Worm (Caenorhabditis elegans): Measurements from ENCODE around the gene tag-196.
"Not testable (repeated sequence)": the region's sequence is repeated elsewhere in the genome, so short reads cannot be mapped to it uniquely, and the experiment has no call there.

The tag-196 gene

ce11 chrV:8569841-8570361 is 24.8 kb upstream of the tag-196 start, which contains the start of the genes F25G6.9 and symk-1:
Gene F25G6.9 (minus strand): TSS chrV:8570000.
Gene symk-1 (plus strand): TSS chrV:8570311.
- no peak for TF ChIP-seq ceh-13 (GFP tag; optimal IDR thresholded peaks at IDR 0.05)
- TF ChIP-seq pes-1 (GFP tag; IDR thresholded peaks at IDR 0.05) = no peak
- no peak for TF ChIP-seq ceh-36 (tag; optimal IDR thresholded peaks at IDR 0.05)
- no peak for TF ChIP-seq flt-1 (GFP tag; IDR thresholded peaks at IDR 0.05)
- TF ChIP-seq tbx-11 (GFP tag; IDR thresholded peaks at IDR 0.05) = no peak
- TF ChIP-seq tra-4 (tag; optimal IDR thresholded peaks at IDR 0.05) = no peak
- no peak for TF ChIP-seq hmbx-1 (tag; optimal IDR thresholded peaks at IDR 0.05)
- no peak for TF ChIP-seq F13C5.2 (tag; optimal IDR thresholded peaks at IDR 0.05)
- TF ChIP-seq aly-1 (tag; optimal IDR thresholded peaks at IDR 0.05) = no peak
- no peak for TF ChIP-seq B0310.2 (tag; optimal IDR thresholded peaks at IDR 0.05)
- no peak for TF ChIP-seq tbx-37 (GFP tag; conservative IDR thresholded peaks at IDR 0.05)

ce11 chrV:8574762-8575161 is 20.0 kb upstream of the tag-196 start, which contains the start of gene F25G6.1:
Gene F25G6.1 (plus strand): TSS chrV:8575062.
- not testable (repeated sequence) for TF ChIP-seq hnd-1 (tag; optimal IDR thresholded peaks at IDR 0.05); ama-1 (optimal IDR thresholded peaks at IDR 0.05); F13C5.2 (tag; optimal IDR thresholded peaks at IDR 0.05)

ce11 chrV:8580961-8581360 is 13.8 kb upstream of the tag-196 start, which contains the start of gene C10B5.1:
Gene C10B5.1 (plus strand): TSS chrV:8581261.
- TF ChIP-seq F13C5.2 (tag; optimal IDR thresholded peaks at IDR 0.05) = no peak
- TF ChIP-seq ama-1 (optimal IDR thresholded peaks at IDR 0.05) = no peak
- no peak for TF ChIP-seq scrt-1 (GFP tag; IDR thresholded peaks at IDR 0.05)
- TF ChIP-seq pes-1 (GFP tag; IDR thresholded peaks at IDR 0.05) = no peak
- no peak for TF ChIP-seq ceh-13 (GFP tag; optimal IDR thresholded peaks at IDR 0.05)
- no peak for TF ChIP-seq tbx-11 (GFP tag; IDR thresholded peaks at IDR 0.05)
- no peak for TF ChIP-seq hmbx-1 (tag; optimal IDR thresholded peaks at IDR 0.05)
- no peak for TF ChIP-seq ets-7 (tag; optimal IDR thresholded peaks at IDR 0.05)
- no peak for TF ChIP-seq hnd-1 (tag; optimal IDR thresholded peaks at IDR 0.05)
- no peak for TF ChIP-seq sea-1 (GFP tag; conservative IDR thresholded peaks at IDR 0.05)
- TF ChIP-seq aly-1 (tag; optimal IDR thresholded peaks at IDR 0.05) = no peak
- TF ChIP-seq ceh-36 (tag; optimal IDR thresholded peaks at IDR 0.05) = no peak
- no peak for TF ChIP-seq hmg-4 (GFP tag; optimal IDR thresholded peaks at IDR 0.05)
- no peak for TF ChIP-seq flt-1 (GFP tag; IDR thresholded peaks at IDR 0.05)
- no peak for TF ChIP-seq tra-4 (tag; optimal IDR thresholded peaks at IDR 0.05)

- no peak for TF ChIP-seq ceh-36 (tag; optimal IDR thresholded peaks at IDR 0.05)
- TF ChIP-seq tbx-37 (GFP tag; conservative IDR thresholded peaks at IDR 0.05) = no peak
- TF ChIP-seq hnd-1 (tag; optimal IDR thresholded peaks at IDR 0.05) = no peak
- no peak for TF ChIP-seq F13C5.2 (tag; optimal IDR thresholded peaks at IDR 0.05)
- no peak for TF ChIP-seq scrt-1 (GFP tag; IDR thresholded peaks at IDR 0.05)
- TF ChIP-seq aly-1 (tag; optimal IDR thresholded peaks at IDR 0.05) = no peak
- no peak for TF ChIP-seq tbx-11 (GFP tag; IDR thresholded peaks at IDR 0.05)
- no peak for TF ChIP-seq ets-7 (tag; optimal IDR thresholded peaks at IDR 0.05)
- TF ChIP-seq pes-1 (GFP tag; IDR thresholded peaks at IDR 0.05) = no peak
- TF ChIP-seq sea-1 (GFP tag; conservative IDR thresholded peaks at IDR 0.05) = no peak
- TF ChIP-seq B0310.2 (tag; optimal IDR thresholded peaks at IDR 0.05) = no peak
- TF ChIP-seq hmg-4 (GFP tag; optimal IDR thresholded peaks at IDR 0.05) = no peak
- no peak for TF ChIP-seq ama-1 (optimal IDR thresholded peaks at IDR 0.05)
- TF ChIP-seq tra-4 (tag; optimal IDR thresholded peaks at IDR 0.05) = no peak
Measured at ce11 chrV:8586472-8586871, 8.2 kb upstream of the tag-196 start.

- TF ChIP-seq tbx-11 (GFP tag; IDR thresholded peaks at IDR 0.05) (no peak), ama-1 (optimal IDR thresholded peaks at IDR 0.05) (no peak), scrt-1 (GFP tag; IDR thresholded peaks at IDR 0.05) (no peak), hmbx-1 (tag; optimal IDR thresholded peaks at IDR 0.05) (no peak), pes-1 (GFP tag; IDR thresholded peaks at IDR 0.05) (no peak), aly-1 (tag; optimal IDR thresholded peaks at IDR 0.05) (no peak), hnd-1 (tag; optimal IDR thresholded peaks at IDR 0.05) (no peak), F13C5.2 (tag; optimal IDR thresholded peaks at IDR 0.05) (no peak), tra-4 (tag; optimal IDR thresholded peaks at IDR 0.05) (no peak)
Measured at ce11 chrV:8586920-8587319, 7.8 kb upstream of the tag-196 start.

- TF ChIP-seq hnd-1 (tag; optimal IDR thresholded peaks at IDR 0.05) (no peak), F13C5.2 (tag; optimal IDR thresholded peaks at IDR 0.05) (no peak), ceh-13 (GFP tag; optimal IDR thresholded peaks at IDR 0.05) (no peak), hmg-4 (GFP tag; optimal IDR thresholded peaks at IDR 0.05) (no peak), aly-1 (tag; optimal IDR thresholded peaks at IDR 0.05) (no peak), ceh-36 (tag; optimal IDR thresholded peaks at IDR 0.05) (no peak), tbx-37 (GFP tag; conservative IDR thresholded peaks at IDR 0.05) (no peak), B0310.2 (tag; optimal IDR thresholded peaks at IDR 0.05) (no peak), tbx-11 (GFP tag; IDR thresholded peaks at IDR 0.05) (no peak), tra-4 (tag; optimal IDR thresholded peaks at IDR 0.05) (no peak), pes-1 (GFP tag; IDR thresholded peaks at IDR 0.05) (no peak), hmbx-1 (tag; optimal IDR thresholded peaks at IDR 0.05) (no peak), ama-1 (optimal IDR thresholded peaks at IDR 0.05) (no peak), ets-7 (tag; optimal IDR thresholded peaks at IDR 0.05) (no peak), flt-1 (GFP tag; IDR thresholded peaks at IDR 0.05) (no peak), scrt-1 (GFP tag; IDR thresholded peaks at IDR 0.05) (no peak)
Measured at ce11 chrV:8588079-8588478, 6.6 kb upstream of the tag-196 start, which contains the start of gene C10B5.3. Gene C10B5.3 (minus strand): TSS chrV:8588179.

ce11 chrV:8592691-8593307 is 1.9 kb upstream of the tag-196 start:
- TF ChIP-seq tbx-11 (GFP tag; IDR thresholded peaks at IDR 0.05) (no peak), scrt-1 (GFP tag; IDR thresholded peaks at IDR 0.05) (no peak), B0310.2 (tag; optimal IDR thresholded peaks at IDR 0.05) (no peak), hmg-4 (GFP tag; optimal IDR thresholded peaks at IDR 0.05) (no peak), ama-1 (optimal IDR thresholded peaks at IDR 0.05) (no peak), hmbx-1 (tag; optimal IDR thresholded peaks at IDR 0.05) (no peak)
